Fruit fly (Drosophila melanogaster): ENCODE results near the gene Grx3.

The Grx3 gene

DNA sequence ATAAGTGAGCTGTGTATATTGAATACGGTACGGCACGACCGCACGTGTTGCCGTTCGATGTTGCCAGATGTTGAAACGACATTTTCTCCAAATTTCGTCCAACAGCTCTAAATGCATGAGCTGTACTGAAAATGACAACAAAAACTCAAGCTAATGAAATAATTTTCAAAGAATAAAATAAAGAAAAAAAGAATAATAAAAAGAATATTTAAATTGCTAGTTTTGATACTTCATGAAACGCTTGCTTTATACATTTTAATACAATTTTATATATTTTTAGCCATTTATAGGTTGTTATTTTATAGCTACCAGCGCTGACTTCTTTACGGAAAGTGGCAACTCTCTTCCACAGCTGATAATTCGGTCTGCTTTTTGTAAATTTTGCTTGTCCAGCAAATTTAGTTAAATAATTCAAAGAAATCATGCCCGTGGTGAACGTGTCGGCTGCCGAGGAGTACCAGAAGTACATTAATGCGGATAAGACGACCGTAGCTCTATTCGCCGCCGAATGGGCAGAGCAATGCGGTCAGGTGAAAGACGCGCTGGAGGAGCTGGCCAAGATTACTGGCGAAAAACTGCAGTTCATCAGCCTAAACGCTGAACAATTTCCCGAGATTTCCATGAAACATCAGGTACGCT lies at the start of gene Grx3, which contains the start of gene Nnp-1 (continued):
- TF ChIP-seq Dref (GFP tag; IDR thresholded peaks at IDR 0.05), result no peak
- TF ChIP-seq CG18011 (GFP tag; optimal IDR thresholded peaks at IDR 0.05), result peak; percentile 5
- peak; percentile 33 for TF ChIP-seq mam (GFP tag; optimal IDR thresholded peaks at IDR 0.05)
- TF ChIP-seq Sry-β (GFP tag; optimal IDR thresholded peaks at IDR 0.05), result peak; percentile 92
- peak; percentile 18 for TF ChIP-seq Ets97D (GFP tag; optimal IDR thresholded peaks at IDR 0.05)
- TF ChIP-seq CG13287 (GFP tag; IDR thresholded peaks at IDR 0.05; ENCODE audit: partially characterized antibody), result 0 out of 2 replicates have a peak, but pooled peaks have one; percentile 30
- TF ChIP-seq Dek (tag; optimal IDR thresholded peaks at IDR 0.05), result peak; percentile 55
- TF ChIP-seq Gug (GFP tag; IDR thresholded peaks at IDR 0.05), result peak; percentile 36; the same call in 1 of the 4 replicates
- TF ChIP-seq Abd-B (GFP tag; optimal IDR thresholded peaks at IDR 0.05), result peak; percentile 76
- peak; percentile 19; the same call in 1 of the 2 replicates for TF ChIP-seq sisA (GFP tag; IDR thresholded peaks at IDR 0.05)
- TF ChIP-seq Jarid2 (GFP tag; optimal IDR thresholded peaks at IDR 0.05), result no peak
- peak; percentile 28 for TF ChIP-seq zen (tag; optimal IDR thresholded peaks at IDR 0.05)
- peak; percentile 80 for TF ChIP-seq CG13424 (tag; optimal IDR thresholded peaks at IDR 0.05)
- TF ChIP-seq Xbp1 (GFP tag; optimal IDR thresholded peaks at IDR 0.05), result peak; percentile 53
- peak; percentile 92 for TF ChIP-seq row (GFP tag; IDR thresholded peaks at IDR 0.05)
- TF ChIP-seq jigr1 (GFP tag; IDR thresholded peaks at IDR 0.05), result no peak
- TF ChIP-seq CG12155 (GFP tag; optimal IDR thresholded peaks at IDR 0.05), result peak; percentile 61
- peak; percentile 27 for TF ChIP-seq CG12942 (GFP tag; optimal IDR thresholded peaks at IDR 0.05)
- peak; percentile 60 for TF ChIP-seq CG12104 (GFP tag; optimal IDR thresholded peaks at IDR 0.05)
- peak; percentile 30; the same call in 2 of the 3 replicates for TF ChIP-seq Aef1 (GFP tag; IDR thresholded peaks at IDR 0.05)
- TF ChIP-seq tap (tag; optimal IDR thresholded peaks at IDR 0.05), result no peak
- peak; percentile 22 for TF ChIP-seq CG1602 (GFP tag; optimal IDR thresholded peaks at IDR 0.05)
- peak; percentile 98 for TF ChIP-seq cwo (GFP tag; optimal IDR thresholded peaks at IDR 0.05)
- no peak for TF ChIP-seq ems (GFP tag; optimal IDR thresholded peaks at IDR 0.05)
- no peak for TF ChIP-seq CG8290 (GFP tag; optimal IDR thresholded peaks at IDR 0.05)
- TF ChIP-seq CG8290 (tag; optimal IDR thresholded peaks at IDR 0.05), result no peak
- TF ChIP-seq bab2 (GFP tag; optimal IDR thresholded peaks at IDR 0.05), result no peak
- no peak for TF ChIP-seq pfk (GFP tag; optimal IDR thresholded peaks at IDR 0.05)
- no peak for TF ChIP-seq CG11093 (GFP tag; IDR thresholded peaks at IDR 0.05)
- TF ChIP-seq CG30020 (tag; optimal IDR thresholded peaks at IDR 0.05), result peak; percentile 65
- TF ChIP-seq wdn (GFP tag; IDR thresholded peaks at IDR 0.05), result peak; percentile 20; the same call in 1 of the 2 replicates
- peak; percentile 60 for TF ChIP-seq CG9437 (GFP tag; optimal IDR thresholded peaks at IDR 0.05)
- peak; percentile 61 for TF ChIP-seq dmrt11E (tag; optimal IDR thresholded peaks at IDR 0.05)
- no peak for TF ChIP-seq cg (GFP tag; optimal IDR thresholded peaks at IDR 0.05)
- no peak for TF ChIP-seq CG42726 (GFP tag; IDR thresholded peaks at IDR 0.05; ENCODE audit: partially characterized antibody)
- TF ChIP-seq CG32772 (GFP tag; IDR thresholded peaks at IDR 0.05), result peak; percentile 39
- peak; percentile 21 for TF ChIP-seq hkb (optimal IDR thresholded peaks at IDR 0.05)
- no peak for TF ChIP-seq hkb (GFP tag; IDR thresholded peaks at IDR 0.05)
- TF ChIP-seq salm (tag; optimal IDR thresholded peaks at IDR 0.05), result no peak
- TF ChIP-seq CG30403 (GFP tag; optimal IDR thresholded peaks at IDR 0.05), result peak; percentile 57
- TF ChIP-seq CG10654 (GFP tag; optimal IDR thresholded peaks at IDR 0.05), result peak; percentile 30
- TF ChIP-seq CG17186 (GFP tag; optimal IDR thresholded peaks at IDR 0.05), result peak; percentile 13
- TF ChIP-seq Dbx (GFP tag; IDR thresholded peaks at IDR 0.05), result peak; percentile 16; the same call in 1 of the 3 replicates
- peak; percentile 45 for TF ChIP-seq CG4820 (GFP tag; optimal IDR thresholded peaks at IDR 0.05)
- peak; percentile 70 for TF ChIP-seq Hr3 (GFP tag; optimal IDR thresholded peaks at IDR 0.05)
- TF ChIP-seq jumu (GFP tag; optimal IDR thresholded peaks at IDR 0.05), result no peak
- TF ChIP-seq CG33557 (GFP tag; optimal IDR thresholded peaks at IDR 0.05), result no peak
- TF ChIP-seq hbn (GFP tag; IDR thresholded peaks at IDR 0.05; ENCODE audit: partially characterized antibody), result no peak
- TF ChIP-seq H2.0 (GFP tag; IDR thresholded peaks at IDR 0.05), result 0 out of 2 replicates have a peak, but pooled peaks have one; percentile 16
- TF ChIP-seq CG12659 (GFP tag; optimal IDR thresholded peaks at IDR 0.05), result peak; percentile 79
